Worm (Caenorhabditis elegans) whole organism, early embryonic: ENCODE measurements around the gene K02E2.6.

Experiments used
- B0310.2 ChIP-seq: sonication (generic microtip); optimal IDR thresholded peaks from 2 replicates; lab custom pipeline; 2016; ENCODE audit warnings: mild to moderate bottlenecking, missing genetic modification characterization, missing compliant biosample characterization
- F13C5.2 ChIP-seq: sonication (generic microtip); optimal IDR thresholded peaks from 2 replicates; lab custom pipeline; 2017; ENCODE audit warnings: mild to moderate bottlenecking, missing genetic modification characterization, inconsistent platforms, missing compliant biosample characterization
- aly-1 ChIP-seq: sonication (generic microtip); optimal IDR thresholded peaks from 2 replicates; lab custom pipeline; 2016; ENCODE audit warnings: missing genetic modification characterization, missing compliant biosample characterization
- ama-1 ChIP-seq: fragments of 150-350 bp; optimal IDR thresholded peaks from 2 replicates; lab custom pipeline; 2014
- ceh-13 ChIP-seq: fragments of 200-800 bp; sonication (Bioruptor generic); optimal IDR thresholded peaks from 2 replicates; lab custom pipeline; 2018; ENCODE audit warnings: mild to moderate bottlenecking, missing genetic modification characterization, missing compliant biosample characterization
- ceh-36 ChIP-seq: sonication (generic microtip); optimal IDR thresholded peaks from 2 replicates; lab custom pipeline; 2016; ENCODE audit warnings: missing genetic modification characterization, inconsistent platforms, missing compliant biosample characterization
- ets-7 ChIP-seq: sonication (generic microtip); optimal IDR thresholded peaks from 2 replicates; lab custom pipeline; 2016; ENCODE audit warnings: missing genotype, missing genetic modification characterization, missing compliant biosample characterization
- flt-1 ChIP-seq: fragments of 200-800 bp; sonication (Bioruptor generic); IDR thresholded peaks from 2 replicates; pipeline ENCODE4 v1.3.6; 2022; ENCODE audit warnings: missing genetic modification characterization, missing compliant biosample characterization
- hmbx-1 ChIP-seq: sonication (generic microtip); optimal IDR thresholded peaks from 2 replicates; lab custom pipeline; 2016; ENCODE audit warnings: mild to moderate bottlenecking, missing genetic modification characterization, missing compliant biosample characterization
- hmg-4 ChIP-seq: fragments of 200-800 bp; sonication (Bioruptor generic); optimal IDR thresholded peaks from 2 replicates; lab custom pipeline; 2018; ENCODE audit warnings: mild to moderate bottlenecking, missing genetic modification characterization, missing compliant biosample characterization
- hnd-1 ChIP-seq: sonication (generic microtip); optimal IDR thresholded peaks from 2 replicates; lab custom pipeline; 2016; ENCODE audit warnings: missing genetic modification characterization, missing compliant biosample characterization
- pes-1 ChIP-seq: fragments of 200-800 bp; sonication (Bioruptor generic); IDR thresholded peaks from 2 replicates; pipeline ENCODE4 v1.3.6; 2022; ENCODE audit warnings: missing genetic modification reagents, missing genetic modification characterization, missing compliant biosample characterization
- scrt-1 ChIP-seq: fragments of 200-800 bp; sonication (Bioruptor generic); IDR thresholded peaks from 2 replicates; pipeline ENCODE4 v1.3.6; 2022; ENCODE audit warnings: missing genetic modification characterization, missing compliant biosample characterization
- sea-1 ChIP-seq: fragments of 200-800 bp; sonication (Bioruptor generic); conservative IDR thresholded peaks from 2 replicates; pipeline ENCODE4 v1.3.6; 2022; ENCODE audit warnings: missing genetic modification characterization, missing compliant biosample characterization
- tbx-11 ChIP-seq: fragments of 200-800 bp; sonication (Bioruptor generic); IDR thresholded peaks from 2 replicates; pipeline ENCODE4 v1.3.6; 2022; ENCODE audit warnings: missing genetic modification characterization, missing compliant biosample characterization
- tbx-37 ChIP-seq: fragments of 200-800 bp; sonication (Bioruptor generic); conservative IDR thresholded peaks from 2 replicates; pipeline ENCODE4 v1.3.6; 2022; ENCODE audit warnings: missing genetic modification reagents, missing genetic modification characterization, missing compliant biosample characterization
- tra-4 ChIP-seq: sonication (generic microtip); optimal IDR thresholded peaks from 2 replicates; lab custom pipeline; 2017; ENCODE audit warnings: missing genetic modification characterization, missing compliant biosample characterization

Gene K02E2.6

ce11 chrV:20419643-20420042 lies 39.3 kb downstream of the K02E2.6 start:
- TF ChIP-seq tbx-37 (GFP tag; lab: Robert Waterston, UW) (no peak), ceh-36 (tag; lab: Kevin White, UChicago) (no peak), aly-1 (tag; lab: Kevin White, UChicago) (no peak)

DNA sequence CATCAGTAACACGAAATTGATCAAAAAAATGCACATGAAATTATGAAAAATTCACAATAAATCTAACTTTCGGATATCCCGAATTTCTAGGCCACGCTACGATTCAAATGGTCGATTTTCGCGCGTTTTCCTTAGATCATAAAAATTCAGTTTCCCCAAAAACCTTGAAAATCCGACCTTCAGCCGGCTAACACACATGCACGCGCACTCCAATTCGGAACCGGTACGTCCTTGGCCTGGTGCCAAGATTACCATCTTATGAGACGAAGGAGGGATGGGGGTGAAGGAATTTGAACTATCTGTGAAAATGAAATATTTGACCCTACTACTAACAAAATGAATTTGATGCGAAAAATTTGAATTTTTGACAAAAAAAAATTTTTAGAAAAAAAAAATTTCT lies 42.4 kb downstream of the K02E2.6 start:
- TF ChIP-seq ceh-36 (tag; lab: Kevin White, UChicago) (no peak), ama-1 (lab: Kevin White, UChicago) (no peak), B0310.2 (tag; lab: Kevin White, UChicago) (no peak), scrt-1 (GFP tag; lab: Robert Waterston, UW) (no peak), tbx-11 (GFP tag; lab: Robert Waterston, UW) (no peak), hmg-4 (GFP tag; lab: Kevin White, UChicago) (no peak), sea-1 (GFP tag; lab: Robert Waterston, UW) (no peak), flt-1 (no peak), hnd-1 (tag; lab: Kevin White, UChicago) (no peak), pes-1 (GFP tag; lab: Robert Waterston, UW) (no peak), F13C5.2 (tag; lab: Kevin White, UChicago) (no peak), hmbx-1 (tag; lab: Kevin White, UChicago) (no peak), tra-4 (tag; lab: Kevin White, UChicago) (no peak), ceh-13 (GFP tag; lab: Kevin White, UChicago) (no peak), ets-7 (tag; lab: Kevin White, UChicago) (no peak), aly-1 (tag; lab: Kevin White, UChicago) (no peak), tbx-37 (GFP tag; lab: Robert Waterston, UW) (no peak)

ce11 chrV:20423428-20423827 lies 43.1 kb downstream of the K02E2.6 start:
- TF ChIP-seq scrt-1 (GFP tag; lab: Robert Waterston, UW), result no peak

DNA sequence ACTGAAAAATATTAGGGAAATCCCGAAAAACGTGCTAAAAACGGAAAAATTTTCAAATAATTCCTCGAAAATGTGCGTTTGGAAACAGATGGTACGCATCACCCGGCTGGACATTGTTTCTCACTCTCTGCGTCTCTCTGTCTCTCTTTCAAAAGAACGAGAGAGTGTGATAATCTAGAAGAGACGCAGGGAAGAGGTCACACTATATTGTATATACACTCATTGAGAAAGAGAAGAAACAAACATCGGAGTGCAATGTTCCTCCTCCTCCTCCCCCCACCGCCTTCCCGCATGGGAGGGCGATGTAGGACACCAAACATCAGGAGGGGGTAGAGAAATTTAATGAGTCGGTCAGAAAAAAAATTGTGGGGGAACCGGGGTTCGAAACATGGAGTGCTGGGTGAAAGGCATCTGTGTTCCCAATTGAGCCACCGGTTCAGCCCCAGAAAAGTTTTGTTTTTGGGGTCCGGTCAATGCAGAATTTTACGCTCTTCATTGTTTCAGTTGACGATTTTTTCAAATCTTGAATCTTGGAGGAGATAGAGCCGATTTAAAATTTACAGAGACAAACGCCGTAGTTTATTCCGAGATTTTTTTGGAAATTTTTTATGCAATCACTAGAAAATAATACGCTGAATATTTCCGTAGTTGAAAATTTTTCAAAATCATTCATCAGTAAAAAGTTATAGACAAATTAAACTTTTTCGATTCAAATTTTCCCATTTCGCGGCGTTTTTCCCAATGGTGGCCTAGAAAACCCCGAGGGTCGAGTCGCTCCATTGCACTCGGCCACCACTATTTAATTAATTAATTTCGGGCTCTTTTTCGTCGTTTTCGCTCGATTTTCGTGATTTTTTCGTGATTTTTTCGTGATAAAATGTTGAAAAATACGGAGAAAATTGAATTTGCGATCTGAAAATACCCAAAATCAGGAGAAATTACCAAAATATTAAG lies 44.1 kb downstream of the K02E2.6 start:
- TF ChIP-seq flt-1 (peak; percentile 55), tra-4 (tag; lab: Kevin White, UChicago) (no peak), ama-1 (lab: Kevin White, UChicago) (no peak), sea-1 (GFP tag; lab: Robert Waterston, UW) (0 out of 2 replicates have a peak, but pooled peaks have one; percentile 60), hmbx-1 (tag; lab: Kevin White, UChicago) (no peak), B0310.2 (tag; lab: Kevin White, UChicago) (peak; percentile 85), pes-1 (GFP tag; lab: Robert Waterston, UW) (no peak), tbx-11 (GFP tag; lab: Robert Waterston, UW) (no peak), ceh-13 (GFP tag; lab: Kevin White, UChicago) (no peak), aly-1 (tag; lab: Kevin White, UChicago) (peak; percentile 1), hnd-1 (tag; lab: Kevin White, UChicago) (no peak), F13C5.2 (tag; lab: Kevin White, UChicago) (peak; percentile 69), hmg-4 (GFP tag; lab: Kevin White, UChicago) (peak; percentile 71), tbx-37 (GFP tag; lab: Robert Waterston, UW) (peak; percentile 64), scrt-1 (GFP tag; lab: Robert Waterston, UW) (0 out of 2 replicates have a peak, but pooled peaks have one; percentile 22), ets-7 (tag; lab: Kevin White, UChicago) (no peak)

ce11 chrV:20425183-20425400 lies 44.7 kb downstream of the K02E2.6 start, which contains the start of the genes fce-2 and F48F5.8:
TSS of gene fce-2 (plus strand) at chrV:20425301.
TSS of gene F48F5.8 (plus strand) at chrV:20425342.
- no peak for TF ChIP-seq tra-4 (tag; lab: Kevin White, UChicago)
- no peak for TF ChIP-seq hnd-1 (tag; lab: Kevin White, UChicago)
- TF ChIP-seq pes-1 (GFP tag; lab: Robert Waterston, UW), result no peak
- no peak for TF ChIP-seq ceh-36 (tag; lab: Kevin White, UChicago)
- no peak for TF ChIP-seq ets-7 (tag; lab: Kevin White, UChicago)
- no peak for TF ChIP-seq aly-1 (tag; lab: Kevin White, UChicago)
- no peak for TF ChIP-seq ama-1 (lab: Kevin White, UChicago)
- no peak for TF ChIP-seq tbx-11 (GFP tag; lab: Robert Waterston, UW)

- 0 out of 2 replicates have a peak, but pooled peaks have one; percentile 28 for TF ChIP-seq tbx-11 (GFP tag; lab: Robert Waterston, UW)
These were observed 51.0 kb downstream of the K02E2.6 start for ce11 chrV:20431390-20431789.
